Fruit fly (Drosophila melanogaster) whole organism, prepupa: ENCODE measurements around the gene CG31915.

ENCODE experiments used
- Blimp-1 ChIP-seq: fragments of 200-800 bp; sonication (Bioruptor generic); optimal IDR thresholded peaks from 3 replicates; lab custom pipeline; 2017; ENCODE audit warnings: missing biosample characterization, missing genetic modification characterization, mild to moderate bottlenecking, moderate library complexity, missing genetic modification reagents
- CG10631 ChIP-seq: fragments of 200-800 bp; sonication (Bioruptor generic); optimal IDR thresholded peaks from 2 replicates; lab custom pipeline; 2016; ENCODE audit warnings: missing biosample characterization, missing genetic modification characterization
- CG10669 ChIP-seq: fragments of 200-800 bp; sonication (Bioruptor generic); optimal IDR thresholded peaks from 3 replicates; lab custom pipeline; 2018; ENCODE audit warnings: missing biosample characterization, mild to moderate bottlenecking, missing genetic modification characterization, moderate library complexity
- CG11294 ChIP-seq: fragments of 200-800 bp; sonication (Bioruptor generic); IDR thresholded peaks from 2 replicates; pipeline ENCODE4 v1.3.6; 2022; ENCODE audit warnings: missing biosample characterization, missing genetic modification characterization
- CG11762 ChIP-seq: fragments of 200-800 bp; sonication (Bioruptor generic); optimal IDR thresholded peaks from 3 replicates; lab custom pipeline; 2016; ENCODE audit warnings: missing biosample characterization, missing genetic modification characterization; ENCODE audit not compliant: insufficient read depth
- CG11902 ChIP-seq: fragments of 200-800 bp; sonication (Bioruptor generic); optimal IDR thresholded peaks from 3 replicates; lab custom pipeline; 2016; ENCODE audit warnings: missing biosample characterization, missing genetic modification characterization
- CG15336 ChIP-seq: fragments of 200-800 bp; sonication (Bioruptor generic); IDR thresholded peaks from 2 replicates; pipeline ENCODE4 v1.3.6; 2022; ENCODE audit warnings: missing biosample characterization, missing genetic modification characterization
- CG1621 ChIP-seq: fragments of 200-800 bp; sonication (Bioruptor generic); optimal IDR thresholded peaks from 3 replicates; lab custom pipeline; 2018; ENCODE audit warnings: missing biosample characterization, mild to moderate bottlenecking, missing genetic modification characterization
- CG16779 ChIP-seq: fragments of 200-800 bp; sonication (Bioruptor generic); optimal IDR thresholded peaks from 3 replicates; lab custom pipeline; 2017; ENCODE audit warnings: missing biosample characterization, mild to moderate bottlenecking, missing genetic modification characterization
- CG3032 ChIP-seq: fragments of 200-800 bp; optimal IDR thresholded peaks from 2 replicates; lab custom pipeline; 2019; ENCODE audit warnings: missing biosample characterization, mild to moderate bottlenecking, missing genetic modification characterization, moderate library complexity
- CG32006 ChIP-seq: fragments of 200-800 bp; sonication (Bioruptor generic); optimal IDR thresholded peaks from 3 replicates; lab custom pipeline; 2017; ENCODE audit warnings: missing biosample characterization, mild to moderate bottlenecking, missing genetic modification characterization
- CG34406 ChIP-seq: fragments of 200-800 bp; sonication (Bioruptor generic); optimal IDR thresholded peaks from 3 replicates; lab custom pipeline; 2016; ENCODE audit warnings: missing biosample characterization, missing genetic modification characterization
- CG4318 ChIP-seq: fragments of 200-800 bp; sonication (Bioruptor generic); optimal IDR thresholded peaks from 3 replicates; lab custom pipeline; 2017; ENCODE audit warnings: missing biosample characterization, mild to moderate bottlenecking, missing genetic modification characterization
- CG6276 ChIP-seq: fragments of 200-800 bp; sonication (Bioruptor generic); optimal IDR thresholded peaks from 2 replicates; lab custom pipeline; 2017; ENCODE audit warnings: missing biosample characterization, mild to moderate bottlenecking, missing genetic modification characterization
- CG6792 ChIP-seq: fragments of 200-800 bp; sonication (Bioruptor generic); optimal IDR thresholded peaks from 3 replicates; lab custom pipeline; 2016; ENCODE audit warnings: missing biosample characterization, missing genetic modification characterization
- CG6808 ChIP-seq: fragments of 200-800 bp; sonication (Bioruptor generic); optimal IDR thresholded peaks from 3 replicates; lab custom pipeline; 2017; ENCODE audit warnings: missing biosample characterization, missing genetic modification characterization, mild to moderate bottlenecking, moderate library complexity, missing genetic modification reagents
- CG6854 ChIP-seq: fragments of 200-800 bp; sonication (Bioruptor generic); optimal IDR thresholded peaks from 2 replicates; lab custom pipeline; 2017; ENCODE audit warnings: missing biosample characterization, mild to moderate bottlenecking, missing genetic modification characterization
- CG7368 ChIP-seq: fragments of 200-800 bp; sonication (Bioruptor generic); optimal IDR thresholded peaks from 3 replicates; lab custom pipeline; 2016; ENCODE audit warnings: missing biosample characterization, missing genetic modification characterization
- CG8119 ChIP-seq: fragments of 200-800 bp; sonication (Bioruptor generic); IDR thresholded peaks from 3 replicates; pipeline ENCODE4 v1.3.6; 2022; ENCODE audit warnings: missing biosample characterization, missing genetic modification characterization
- CG8319 ChIP-seq: fragments of 200-800 bp; sonication (Bioruptor generic); optimal IDR thresholded peaks from 3 replicates; lab custom pipeline; 2016; ENCODE audit warnings: missing biosample characterization, missing genetic modification characterization
- CG8632 ChIP-seq: fragments of 200-800 bp; sonication (Bioruptor generic); optimal IDR thresholded peaks from 3 replicates; lab custom pipeline; 2016; ENCODE audit warnings: missing biosample characterization, missing genetic modification characterization
- CG9139 ChIP-seq: fragments of 200-800 bp; sonication (Bioruptor generic); optimal IDR thresholded peaks from 3 replicates; lab custom pipeline; 2017; ENCODE audit warnings: missing biosample characterization, mild to moderate bottlenecking, missing genetic modification characterization
- Eip75B ChIP-seq: fragments of 200-800 bp; sonication (Bioruptor generic); optimal IDR thresholded peaks from 3 replicates; lab custom pipeline; 2016; ENCODE audit warnings: missing biosample characterization, missing genetic modification characterization
- Eip78C ChIP-seq: fragments of 200-800 bp; sonication (Bioruptor generic); peaks from one replicate; lab custom pipeline; 2016; ENCODE audit warnings: missing biosample characterization, missing genetic modification characterization
- Eip93F ChIP-seq: fragments of 200-800 bp; sonication (Bioruptor generic); optimal IDR thresholded peaks from 2 replicates; lab custom pipeline; 2016; ENCODE audit warnings: missing biosample characterization, mild to moderate bottlenecking, missing genetic modification characterization
- Ets21C ChIP-seq: fragments of 200-800 bp; sonication (Bioruptor generic); optimal IDR thresholded peaks from 3 replicates; lab custom pipeline; 2016; ENCODE audit warnings: missing biosample characterization, missing genetic modification characterization
- Ets96B ChIP-seq: fragments of 200-800 bp; optimal IDR thresholded peaks from 2 replicates; lab custom pipeline; 2019; ENCODE audit warnings: missing biosample characterization, mild to moderate bottlenecking, missing genetic modification characterization, moderate library complexity
- Gug ChIP-seq: fragments of 200-800 bp; sonication (Bioruptor generic); IDR thresholded peaks from 2 replicates; pipeline ENCODE4 v1.3.6; 2022; ENCODE audit warnings: missing biosample characterization, missing genetic modification characterization
- Hr38 ChIP-seq: sonication (Bioruptor generic); optimal IDR thresholded peaks from 2 replicates; lab custom pipeline; 2016; ENCODE audit warnings: missing biosample characterization, missing genetic modification characterization
- Hr39 ChIP-seq: fragments of 200-800 bp; sonication (Bioruptor generic); optimal IDR thresholded peaks from 2 replicates; lab custom pipeline; 2016; ENCODE audit warnings: missing biosample characterization, missing genetic modification characterization
- Hr4 ChIP-seq: fragments of 200-800 bp; sonication (Bioruptor generic); optimal IDR thresholded peaks from 3 replicates; lab custom pipeline; 2016; ENCODE audit warnings: missing biosample characterization, missing genetic modification characterization
- Lpt ChIP-seq: fragments of 200-800 bp; sonication (Bioruptor generic); optimal IDR thresholded peaks from 3 replicates; lab custom pipeline; 2016; ENCODE audit warnings: missing biosample characterization, missing genetic modification characterization
- Met ChIP-seq: fragments of 200-800 bp; sonication (Bioruptor generic); optimal IDR thresholded peaks from 3 replicates; lab custom pipeline; 2016; ENCODE audit warnings: missing biosample characterization, missing genetic modification characterization
- OdsH ChIP-seq: fragments of 200-800 bp; sonication (Bioruptor generic); optimal IDR thresholded peaks from 3 replicates; lab custom pipeline; 2016; ENCODE audit warnings: missing biosample characterization, missing genetic modification characterization
- Sox102F ChIP-seq: fragments of 200-800 bp; sonication (Bioruptor generic); optimal IDR thresholded peaks from 2 replicates; lab custom pipeline; 2016; ENCODE audit warnings: missing biosample characterization, mild to moderate bottlenecking, missing genetic modification characterization
- Sox14 ChIP-seq: fragments of 200-800 bp; sonication (Bioruptor generic); optimal IDR thresholded peaks from 3 replicates; lab custom pipeline; 2016; ENCODE audit warnings: missing biosample characterization, missing genetic modification characterization
- Sox15 ChIP-seq: fragments of 200-800 bp; sonication (Bioruptor generic); optimal IDR thresholded peaks from 3 replicates; lab custom pipeline; 2016; ENCODE audit warnings: missing biosample characterization, missing genetic modification characterization
- achi ChIP-seq: fragments of 200-800 bp; sonication (Bioruptor generic); optimal IDR thresholded peaks from 3 replicates; lab custom pipeline; 2016; ENCODE audit warnings: missing biosample characterization, missing genetic modification characterization
- dac ChIP-seq: fragments of 200-800 bp; sonication (Bioruptor generic); optimal IDR thresholded peaks from 2 replicates; lab custom pipeline; 2017; ENCODE audit warnings: missing biosample characterization, mild to moderate bottlenecking, missing genetic modification characterization
- dsx ChIP-seq: fragments of 200-800 bp; optimal IDR thresholded peaks from 3 replicates; lab custom pipeline; 2019; ENCODE audit warnings: missing biosample characterization, mild to moderate bottlenecking, missing genetic modification characterization, moderate library complexity; ENCODE audit not compliant: poor library complexity, severe bottlenecking
- eg ChIP-seq: fragments of 200-800 bp; sonication (Bioruptor generic); IDR thresholded peaks from 3 replicates; pipeline ENCODE4 v1.3.6; 2022; ENCODE audit warnings: missing biosample characterization, missing genetic modification characterization
- fd59A ChIP-seq: fragments of 200-800 bp; sonication (Bioruptor generic); optimal IDR thresholded peaks from 2 replicates; lab custom pipeline; 2017; ENCODE audit warnings: missing biosample characterization, mild to moderate bottlenecking, missing genetic modification characterization, missing genetic modification reagents
- fd85E ChIP-seq: fragments of 200-800 bp; sonication (Bioruptor generic); optimal IDR thresholded peaks from 3 replicates; lab custom pipeline; 2016; ENCODE audit warnings: missing biosample characterization, missing genetic modification characterization
- fkh ChIP-seq: fragments of 200-800 bp; sonication (Bioruptor generic); optimal IDR thresholded peaks from 3 replicates; lab custom pipeline; 2017; ENCODE audit warnings: missing biosample characterization, mild to moderate bottlenecking, missing genetic modification characterization, moderate library complexity
- lz ChIP-seq: fragments of 200-800 bp; sonication (Bioruptor generic); optimal IDR thresholded peaks from 3 replicates; lab custom pipeline; 2016; ENCODE audit warnings: missing biosample characterization, missing genetic modification characterization
- net ChIP-seq: fragments of 200-800 bp; sonication (Bioruptor generic); optimal IDR thresholded peaks from 3 replicates; lab custom pipeline; 2016; ENCODE audit warnings: missing biosample characterization, missing genetic modification characterization
- pdm3 ChIP-seq: fragments of 200-800 bp; sonication (Bioruptor generic); optimal IDR thresholded peaks from 3 replicates; lab custom pipeline; 2016; ENCODE audit warnings: missing biosample characterization, missing genetic modification characterization
- salr ChIP-seq, 2 experiments: fragments of 200-800 bp; sonication (Bioruptor generic); optimal IDR thresholded peaks; 3 replicates each; lab custom pipeline; 2016 to 2018; ENCODE audit warnings: missing biosample characterization in 2 of 2, missing genetic modification characterization in 2 of 2, mild to moderate bottlenecking in 1 of 2
- ss ChIP-seq, 2 experiments: fragments of 200-800 bp; sonication (Bioruptor generic); optimal IDR thresholded peaks; 2 replicates in 1 of 2; 3 replicates in 1 of 2; lab custom pipeline; 2017 to 2018; ENCODE audit warnings: mild to moderate bottlenecking in 2 of 2, missing biosample characterization in 2 of 2, missing genetic modification characterization in 2 of 2, moderate library complexity in 1 of 2
- svp ChIP-seq: fragments of 200-800 bp; sonication (Bioruptor generic); peaks from one replicate; lab custom pipeline; 2016; ENCODE audit warnings: missing biosample characterization, missing genetic modification characterization
- topi ChIP-seq: fragments of 200-800 bp; sonication (Bioruptor generic); optimal IDR thresholded peaks from 3 replicates; lab custom pipeline; 2016; ENCODE audit warnings: missing biosample characterization, missing genetic modification characterization
- vri ChIP-seq: fragments of 200-800 bp; sonication (Bioruptor generic); optimal IDR thresholded peaks from 3 replicates; lab custom pipeline; 2016; ENCODE audit warnings: missing biosample characterization, mild to moderate bottlenecking, missing genetic modification characterization

CG31915 gene

DNA sequence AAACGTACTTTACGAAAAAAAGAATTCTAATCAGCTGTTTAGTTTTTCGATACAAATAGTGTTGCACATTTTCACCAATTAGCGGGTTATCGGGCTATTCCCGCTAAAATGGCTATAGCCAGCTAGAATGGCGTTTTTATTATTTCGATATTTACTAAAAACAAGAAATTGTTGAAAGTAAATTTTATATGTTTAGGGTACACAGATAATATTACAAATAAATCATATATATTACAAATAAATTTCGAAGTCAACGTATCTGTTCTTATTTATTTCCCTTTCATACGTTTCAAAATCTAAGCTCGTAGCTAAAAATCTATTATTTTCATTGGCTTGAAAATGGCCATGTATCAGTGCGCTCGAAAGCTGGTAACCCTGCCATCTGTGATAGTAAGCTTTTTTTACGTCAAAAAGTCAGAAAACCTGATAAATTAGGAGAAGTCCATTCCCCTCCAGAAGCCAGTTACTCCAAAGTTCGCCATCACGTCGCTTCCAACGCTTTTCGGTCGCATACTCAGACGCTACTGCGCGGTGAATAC, 8.0 kb upstream of the CG31915 start, which contains the start of the genes CG7382 and cl:
TSS of gene CG7382 (minus strand) at position 51 of the 539 bp plus-strand sequence.
TSS of gene cl (plus strand) at position 290 of the 539 bp plus-strand sequence.
- peak; percentile 44 for TF ChIP-seq CG32006
- peak; percentile 9 for TF ChIP-seq CG6792 (GFP tag; lab: Kevin White, UChicago)
- TF ChIP-seq Eip75B, result peak; percentile 25
- TF ChIP-seq svp (GFP tag; lab: Kevin White, UChicago), result no peak
- no peak for TF ChIP-seq CG8119 (GFP tag; lab: Robert Waterston, UW)
- TF ChIP-seq Hr39 (GFP tag; lab: Kevin White, UChicago), result peak; percentile 38
- no peak for TF ChIP-seq Hr38 (GFP tag; lab: Kevin White, UChicago)
- peak; percentile 17 for TF ChIP-seq topi (GFP tag; lab: Kevin White, UChicago)
- peak; percentile 22 for TF ChIP-seq CG6808
- TF ChIP-seq fd59A (GFP tag; lab: Kevin White, UChicago), result no peak
- no peak for TF ChIP-seq Blimp-1
- TF ChIP-seq Hr4 (GFP tag; lab: Kevin White, UChicago), result no peak
- TF ChIP-seq eg (GFP tag; lab: Robert Waterston, UW), result no peak; the same call in 2 of the 3 replicates
- no peak for TF ChIP-seq CG6854 (GFP tag; lab: Kevin White, UChicago)
- peak; percentile 48 for TF ChIP-seq lz
- no peak for TF ChIP-seq CG15336 (GFP tag; lab: Robert Waterston, UW)
- peak; percentile 31 for TF ChIP-seq OdsH (GFP tag; lab: Kevin White, UChicago)
- no peak for TF ChIP-seq vri (GFP tag; lab: Kevin White, UChicago)
- peak; percentile 2 for TF ChIP-seq dsx (GFP tag; lab: Kevin White, UChicago)
- TF ChIP-seq Sox14 (GFP tag; lab: Kevin White, UChicago), result peak; percentile 33
- TF ChIP-seq CG3032 (tag; lab: Kevin White, UChicago), result peak; percentile 64
- TF ChIP-seq CG7368 (GFP tag; lab: Kevin White, UChicago), result no peak
- no peak for TF ChIP-seq CG8632
- no peak for TF ChIP-seq CG6276 (GFP tag; lab: Kevin White, UChicago)
- no peak for TF ChIP-seq CG4318 (GFP tag; lab: Kevin White, UChicago)
- TF ChIP-seq CG11902 (GFP tag; lab: Kevin White, UChicago), result peak; percentile 9
- peak; percentile 20 for TF ChIP-seq Sox15 (GFP tag; lab: Kevin White, UChicago)
- peak in 1 of 2 experiments; percentile 30 for TF ChIP-seq ss (GFP tag; optimal IDR thresholded peaks at IDR 0.05; lab: Kevin White, UChicago)
- no peak for TF ChIP-seq CG10669 (GFP tag; lab: Kevin White, UChicago)
- no peak for TF ChIP-seq salr (GFP tag; optimal IDR thresholded peaks at IDR 0.05; lab: Kevin White, UChicago)
- TF ChIP-seq Ets96B (tag; lab: Kevin White, UChicago), result peak; percentile 27
- TF ChIP-seq achi (GFP tag; lab: Kevin White, UChicago), result peak; percentile 48
- TF ChIP-seq dac (GFP tag; lab: Kevin White, UChicago), result no peak
- no peak for TF ChIP-seq CG11762 (GFP tag; lab: Kevin White, UChicago)
- no peak for TF ChIP-seq fd85E (GFP tag; lab: Kevin White, UChicago)
- no peak for TF ChIP-seq CG8319 (GFP tag; lab: Kevin White, UChicago)
- TF ChIP-seq pdm3 (GFP tag; lab: Kevin White, UChicago), result no peak
- peak; percentile 38 for TF ChIP-seq CG10631
- TF ChIP-seq Eip93F (GFP tag; lab: Kevin White, UChicago), result no peak
- no peak for TF ChIP-seq net (GFP tag; lab: Kevin White, UChicago)
- TF ChIP-seq CG34406 (GFP tag; lab: Kevin White, UChicago), result peak; percentile 1
- no peak for TF ChIP-seq CG11294 (GFP tag; lab: Robert Waterston, UW)
- no peak for TF ChIP-seq Met
- TF ChIP-seq Sox102F (GFP tag; lab: Kevin White, UChicago), result no peak
- no peak for TF ChIP-seq Ets21C
- TF ChIP-seq Lpt (GFP tag; lab: Kevin White, UChicago), result no peak
- no peak for TF ChIP-seq fkh
- no peak for TF ChIP-seq CG9139
- peak; percentile 19 for TF ChIP-seq CG1621 (tag; lab: Kevin White, UChicago)
- no peak for TF ChIP-seq Gug (GFP tag; lab: Robert Waterston, UW)
- no peak for TF ChIP-seq Eip78C (GFP tag; lab: Kevin White, UChicago)
- no peak for TF ChIP-seq CG16779
